Worm (Caenorhabditis elegans) whole organism, L1 larva: Measurements from ENCODE around the gene F34D10.9.

Experiments
- isw-1 ChIP-seq: fragments of 200-800 bp; sonication (Bioruptor generic); IDR thresholded peaks from 2 replicates; pipeline ENCODE4 v1.3.6; 2022; ENCODE audit warnings: missing genetic modification characterization, missing compliant biosample characterization
- unc-62 ChIP-seq: fragments of 150-350 bp; optimal IDR thresholded peaks from 2 replicates; lab custom pipeline; 2014; ENCODE audit warnings: missing biosample characterization, missing genetic modification reagents, missing genetic modification characterization
- xbp-1 ChIP-seq: sonication (generic microtip); optimal IDR thresholded peaks from 2 replicates; lab custom pipeline; 2016; ENCODE audit warnings: missing genetic modification characterization, missing compliant biosample characterization

DNA sequence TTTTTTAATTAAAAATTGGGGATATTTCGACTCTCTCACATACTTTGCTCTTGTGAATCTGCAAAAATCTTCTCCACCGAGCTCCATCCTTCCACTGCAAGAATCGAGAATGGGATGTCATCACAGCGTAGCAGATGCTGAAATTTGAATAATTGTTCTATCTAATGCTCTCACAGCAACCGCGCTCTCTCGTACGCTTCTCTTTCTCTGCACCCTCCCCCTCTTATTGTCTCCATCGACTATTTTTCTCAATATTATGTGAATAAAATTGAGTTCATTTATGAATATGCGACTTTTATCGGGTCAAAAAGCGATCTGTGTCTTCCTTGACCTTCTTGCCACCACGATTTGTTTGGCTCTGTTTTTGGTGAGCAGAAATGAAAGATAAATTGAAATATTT is 4.6 kb upstream of the F34D10.9 start, which contains the start of gene F34D10.3:
- TF ChIP-seq xbp-1 (tag; lab: Kevin White, UChicago): no peak
- no peak for TF ChIP-seq unc-62 (GFP tag; lab: Kevin White, UChicago)
- no peak for TF ChIP-seq isw-1 (GFP tag; lab: Robert Waterston, UW)
